Worm (Caenorhabditis elegans) whole organism, L4 larva: ENCODE measurements around the gene col-157.

ENCODE experiments used
- mxl-2 ChIP-seq: fragments of 200-800 bp; sonication (Bioruptor generic); conservative IDR thresholded peaks from 2 replicates; pipeline ENCODE4 v1.3.6; 2022; ENCODE audit warnings: missing genetic modification reagents, missing genetic modification characterization, missing compliant biosample characterization
- nhr-77 ChIP-seq: fragments of 150-350 bp; optimal IDR thresholded peaks from 2 replicates; lab custom pipeline; 2014; ENCODE audit warnings: missing biosample characterization, missing genetic modification characterization

DNA sequence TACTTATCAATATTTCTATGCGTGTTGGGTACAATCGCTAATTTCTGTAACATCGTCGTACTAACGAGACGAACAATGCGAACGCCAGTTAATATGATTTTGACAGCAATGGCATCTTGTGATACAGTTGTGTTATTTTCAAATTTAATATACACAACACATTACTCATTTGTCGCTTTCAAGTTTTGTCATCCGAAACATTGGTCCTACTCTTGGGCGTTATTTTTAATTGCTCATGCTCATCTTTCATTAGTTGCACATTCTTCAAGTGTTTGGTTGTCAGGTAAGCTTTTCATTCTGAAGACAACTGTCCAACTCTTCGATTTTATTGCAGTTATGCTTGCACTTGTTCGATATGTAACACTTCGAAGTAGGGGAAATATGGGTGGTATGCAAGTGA, 44.6 kb upstream of the col-157 start:
- TF ChIP-seq nhr-77 (tag; lab: Kevin White, UChicago) = no peak
- no peak for TF ChIP-seq mxl-2
